Worm (Caenorhabditis elegans): ENCODE results near the gene dnc-4.

ce11 chrIV:7979588-7979987 is 40.0 kb downstream of the dnc-4 start, which contains the start of gene unc-24:
- TF ChIP-seq ama-1 (optimal IDR thresholded peaks at IDR 0.05) = no peak
- TF ChIP-seq skn-1 (tag; optimal IDR thresholded peaks at IDR 0.05) = no peak
- TF ChIP-seq unc-39 (tag; optimal IDR thresholded peaks at IDR 0.05) = no peak
- no peak for TF ChIP-seq F13H6.1 (tag; optimal IDR thresholded peaks at IDR 0.05)
- TF ChIP-seq unc-55 (GFP tag; optimal IDR thresholded peaks at IDR 0.05) = peak; percentile 73
- TF ChIP-seq ceh-16 (tag; optimal IDR thresholded peaks at IDR 0.05) = no peak
- no peak for TF ChIP-seq nhr-77 (tag; optimal IDR thresholded peaks at IDR 0.05)
- no peak for TF ChIP-seq nhr-11 (tag; optimal IDR thresholded peaks at IDR 0.05)
- no peak for TF ChIP-seq blmp-1 (tag; optimal IDR thresholded peaks at IDR 0.05; ENCODE audit: insufficient read depth)
- TF ChIP-seq aly-2 (tag; optimal IDR thresholded peaks at IDR 0.05) = no peak
- TF ChIP-seq snpc-4 (tag; optimal IDR thresholded peaks at IDR 0.05) = no peak
